Worm (Caenorhabditis elegans) whole organism, young adult: Measurements from ENCODE around the gene fbxb-83.

ENCODE experiments used
- F52B5.7 ChIP-seq: sonication (generic microtip); optimal IDR thresholded peaks from 2 replicates; lab custom pipeline; 2016; ENCODE audit warnings: mild to moderate bottlenecking, missing genetic modification characterization, missing compliant biosample characterization
- bed-2 ChIP-seq: fragments of 200-800 bp; sonication (Bioruptor generic); IDR thresholded peaks from 2 replicates; pipeline ENCODE4 v1.3.6; 2022; ENCODE audit warnings: missing genetic modification reagents, missing genetic modification characterization, missing compliant biosample characterization
- hlh-26 ChIP-seq: fragments of 200-800 bp; sonication (Bioruptor generic); conservative IDR thresholded peaks from 2 replicates; pipeline ENCODE4 v1.3.6; 2022; ENCODE audit warnings: missing genetic modification reagents, missing genetic modification characterization, missing compliant biosample characterization

- TF ChIP-seq bed-2 (GFP tag; lab: Robert Waterston, UW) (no peak), hlh-26 (no peak), F52B5.7 (tag; lab: Kevin White, UChicago) (no peak)
These were observed 9.2 kb upstream of the fbxb-83 start for ce11 chrIII:154168-154567.
